3 fruit fly cellular contexts compared by ENCODE assay signal in the genomic region with DNA sequence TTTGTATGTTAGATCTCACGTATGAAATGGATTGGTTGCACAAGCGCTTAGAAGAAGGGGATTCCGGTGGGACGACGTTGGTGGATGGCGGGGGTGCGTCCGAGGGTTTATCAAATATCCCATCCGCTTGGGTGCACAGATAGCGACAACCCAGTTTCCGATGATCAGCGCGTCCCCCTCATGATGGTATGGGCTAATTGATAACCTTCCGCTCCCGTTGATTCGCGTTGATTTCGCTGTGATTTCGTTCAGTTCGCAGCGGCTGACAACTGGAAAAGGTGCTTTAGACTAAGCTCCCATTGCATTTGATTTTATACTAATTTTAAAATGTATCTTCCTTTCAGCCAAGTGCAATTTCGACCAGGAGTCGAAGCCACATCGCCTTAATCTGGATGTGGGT.
TF ChIP-seq lines count a peak whose summit lies in the region.

No protein-coding gene starts in this region.

TF ChIP-seq in whole organism, adult, 20 proteins besides CTCF, POLR2A, EP300 and RAD21:
- TF ChIP-seq cic (GFP tag; optimal IDR thresholded peaks at IDR 0.05; lab: Kevin White, UChicago) (no peak), CG14711 (tag; optimal IDR thresholded peaks at IDR 0.05; lab: Kevin White, UChicago) (peak; percentile 27)

TF ChIP-seq in whole organism, prepupa, 60 proteins besides CTCF, POLR2A, EP300 and RAD21:
- TF ChIP-seq Smox (GFP tag; optimal IDR thresholded peaks at IDR 0.05; lab: Kevin White, UChicago), result no peak
- no peak for TF ChIP-seq CG16779 (tag; optimal IDR thresholded peaks at IDR 0.05; lab: Kevin White, UChicago)
- no peak for TF ChIP-seq CG11902 (GFP tag; optimal IDR thresholded peaks at IDR 0.05; lab: Kevin White, UChicago)
- no peak for TF ChIP-seq pdm3 (GFP tag; optimal IDR thresholded peaks at IDR 0.05; lab: Kevin White, UChicago)
- peak; percentile 99 for TF ChIP-seq svp (GFP tag; lab: Kevin White, UChicago)
- TF ChIP-seq acj6 (GFP tag; optimal IDR thresholded peaks at IDR 0.05; lab: Kevin White, UChicago), result no peak
TF ChIP-seq in whole organism, prepupa: peak in this region for 1.

TF ChIP-seq in whole organism, wandering third instar larva, 38 proteins besides CTCF, POLR2A, EP300 and RAD21:
- TF ChIP-seq sage (GFP tag; optimal IDR thresholded peaks at IDR 0.05; lab: Kevin White, UChicago), result no peak
- no peak for TF ChIP-seq Rel (GFP tag; optimal IDR thresholded peaks at IDR 0.05; lab: Kevin White, UChicago)
- TF ChIP-seq Rel (tag; optimal IDR thresholded peaks at IDR 0.05; lab: Kevin White, UChicago), result peak; percentile 52
